Worm (Caenorhabditis elegans) whole organism, young adult: ENCODE data around the gene glb-15.

Experiments
- Y53G8AR.9 ChIP-seq: fragments of 200-800 bp; sonication (Bioruptor generic); conservative IDR thresholded peaks from 2 replicates; pipeline ENCODE4 v1.3.6; 2022; ENCODE audit warnings: missing genetic modification reagents, missing genetic modification characterization, missing compliant biosample characterization
- ekl-4 ChIP-seq: fragments of 200-800 bp; sonication (Bioruptor generic); IDR thresholded peaks from 2 replicates; pipeline ENCODE4 v1.3.6; 2022; ENCODE audit warnings: missing genetic modification reagents, missing genetic modification characterization, missing compliant biosample characterization
- pha-4 ChIP-seq: fragments of 150-350 bp; sonication (generic microtip); optimal IDR thresholded peaks from 2 replicates; lab custom pipeline; 2014; ENCODE audit warnings: missing biosample characterization, missing genetic modification reagents, missing genetic modification characterization

DNA sequence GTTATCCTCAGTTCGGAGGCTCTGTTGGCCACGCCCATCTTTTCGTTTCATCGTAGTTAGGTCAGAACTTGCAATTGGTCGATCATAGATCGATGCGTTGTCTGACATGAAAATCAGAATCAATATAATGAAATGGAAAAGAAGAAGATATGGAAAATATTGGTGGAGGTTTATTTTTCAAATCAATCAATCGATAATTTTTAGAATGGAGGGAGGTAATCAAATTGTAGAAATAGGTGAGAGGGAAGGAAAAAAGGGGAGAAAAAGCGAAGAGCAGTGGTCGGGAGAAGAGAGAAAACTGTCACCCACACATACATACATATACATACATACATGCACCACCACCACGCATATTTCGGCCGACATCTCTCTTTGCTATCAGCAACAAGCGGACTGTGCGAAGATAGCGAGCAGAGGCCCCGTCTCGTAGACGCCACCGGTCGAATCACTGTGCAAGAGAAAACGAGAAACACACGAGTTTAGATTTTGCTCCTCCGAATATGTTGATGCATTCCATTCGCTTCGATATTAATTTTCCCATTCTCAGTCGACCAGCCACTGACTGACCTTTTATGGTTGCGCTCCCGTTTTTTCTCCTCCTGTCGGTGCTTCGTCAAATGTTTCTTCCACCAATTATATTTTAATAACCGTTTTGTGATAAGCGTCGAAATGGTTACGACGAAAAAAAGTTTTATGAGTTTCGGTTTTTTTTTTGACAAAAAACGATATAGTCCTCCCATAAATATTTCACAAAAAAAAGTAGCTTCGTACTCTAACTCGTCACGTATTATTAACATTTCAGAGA, 11.4 kb upstream of the glb-15 start, which contains the start of gene F35B12.10:
- no peak for TF ChIP-seq ekl-4
- no peak for TF ChIP-seq pha-4 (tag; lab: Kevin White, UChicago)
- no peak for TF ChIP-seq Y53G8AR.9 (GFP tag; lab: Robert Waterston, UW)
